Worm (Caenorhabditis elegans) whole organism, L4 larva: Measurements from ENCODE around the gene gpx-6.

Experiments used
- F37D6.2 ChIP-seq: sonication (generic microtip); optimal IDR thresholded peaks from 2 replicates; lab custom pipeline; 2016; ENCODE audit warnings: mild to moderate bottlenecking, missing genetic modification characterization, missing compliant biosample characterization
- F44E2.7 ChIP-seq: fragments of 200-800 bp; sonication (Bioruptor generic); IDR thresholded peaks from 2 replicates; pipeline ENCODE4 v2.1.2; 2022; ENCODE audit warnings: missing genetic modification characterization, missing compliant biosample characterization
- R02D3.7 ChIP-seq: fragments of 150-350 bp; sonication (generic microtip); optimal IDR thresholded peaks from 3 replicates; lab custom pipeline; 2014; ENCODE audit warnings: missing biosample characterization, missing genetic modification characterization
- T26A8.4 ChIP-seq: fragments of 200-800 bp; sonication (Bioruptor generic); IDR thresholded peaks from 2 replicates; pipeline ENCODE4 v1.3.6; 2022; ENCODE audit warnings: missing genetic modification characterization, missing compliant biosample characterization
- Y105C5A.15 ChIP-seq: fragments of 200-800 bp; sonication (Bioruptor generic); IDR thresholded peaks from 2 replicates; pipeline ENCODE4 v1.3.6; 2022; ENCODE audit warnings: missing genetic modification characterization, missing compliant biosample characterization
- ZK337.2 ChIP-seq: fragments of 200-800 bp; sonication (Bioruptor generic); IDR thresholded peaks from 2 replicates; pipeline ENCODE4 v1.3.6; 2022; ENCODE audit warnings: missing genetic modification reagents, missing genetic modification characterization, missing compliant biosample characterization
- aha-1 ChIP-seq: fragments of 150-350 bp; peaks from one replicate; lab custom pipeline; 2014; ENCODE audit warnings: missing biosample characterization, missing genetic modification characterization
- ama-1 ChIP-seq: fragments of 150-350 bp; optimal IDR thresholded peaks from 2 replicates; lab custom pipeline; 2014; ENCODE audit warnings: inconsistent platforms, mixed read lengths
- ceh-20 ChIP-seq: fragments of 200-800 bp; sonication (Bioruptor generic); IDR thresholded peaks from 2 replicates; pipeline ENCODE4 v1.3.6; 2022; ENCODE audit warnings: missing genetic modification reagents, missing genetic modification characterization, missing compliant biosample characterization
- ceh-62 ChIP-seq: sonication (generic microtip); optimal IDR thresholded peaks from 2 replicates; lab custom pipeline; 2017; ENCODE audit warnings: missing biosample characterization, missing genetic modification characterization
- ces-1 ChIP-seq: fragments of 150-350 bp; sonication (generic microtip); optimal IDR thresholded peaks from 4 replicates; lab custom pipeline; 2014; ENCODE audit warnings: missing biosample characterization, missing genetic modification reagents, missing genetic modification characterization
- ctbp-1 ChIP-seq: fragments of 200-800 bp; sonication (Bioruptor generic); IDR thresholded peaks from 2 replicates; pipeline ENCODE4 v1.3.6; 2022; ENCODE audit warnings: missing genetic modification reagents, missing genetic modification characterization, missing compliant biosample characterization
- dmd-6 ChIP-seq: fragments of 200-800 bp; sonication (Bioruptor generic); IDR thresholded peaks from 2 replicates; pipeline ENCODE4 v1.3.6; 2022; ENCODE audit warnings: missing genetic modification reagents, missing genetic modification characterization, missing compliant biosample characterization
- dve-1 ChIP-seq: sonication (generic microtip); optimal IDR thresholded peaks from 2 replicates; lab custom pipeline; 2017; ENCODE audit warnings: antibody characterized with exemption, mild to moderate bottlenecking, missing genetic modification characterization, missing compliant biosample characterization; ENCODE audit not compliant: insufficient read depth
- egl-27 ChIP-seq: sonication (generic microtip); optimal IDR thresholded peaks from 3 replicates; lab custom pipeline; 2017; ENCODE audit warnings: missing biosample characterization, missing genetic modification reagents, missing genetic modification characterization
- egl-43 ChIP-seq: fragments of 200-800 bp; sonication (Bioruptor generic); IDR thresholded peaks from 2 replicates; pipeline ENCODE4 v1.3.6; 2022; ENCODE audit warnings: missing genetic modification reagents, missing genetic modification characterization, missing compliant biosample characterization
- fkh-10 ChIP-seq: fragments of 150-350 bp; optimal IDR thresholded peaks from 2 replicates; lab custom pipeline; 2014; ENCODE audit warnings: missing biosample characterization, missing genetic modification reagents, missing genetic modification characterization
- gei-8 ChIP-seq: fragments of 200-800 bp; sonication (Bioruptor generic); optimal IDR thresholded peaks from 2 replicates; lab custom pipeline; 2018; ENCODE audit warnings: mild to moderate bottlenecking, missing genetic modification characterization, missing compliant biosample characterization
- hif-1 ChIP-seq, 2 experiments: sonication (generic microtip); optimal IDR thresholded peaks; 2 replicates each; lab custom pipeline; 2016 to 2017; ENCODE audit warnings: missing compliant biosample characterization in 2 of 2, missing genetic modification characterization in 2 of 2, missing genetic modification reagents in 2 of 2, missing genotype in 2 of 2, mild to moderate bottlenecking in 1 of 2
- hlh-11 ChIP-seq: fragments of 200-800 bp; sonication (Bioruptor generic); optimal IDR thresholded peaks from 2 replicates; lab custom pipeline; 2018; ENCODE audit warnings: mild to moderate bottlenecking, missing genetic modification characterization, missing compliant biosample characterization
- hmg-1.1 ChIP-seq: fragments of 200-800 bp; sonication (Bioruptor generic); IDR thresholded peaks from 2 replicates; pipeline ENCODE4 v1.3.6; 2022; ENCODE audit warnings: missing genetic modification reagents, missing genetic modification characterization, missing compliant biosample characterization
- jun-1 ChIP-seq: fragments of 150-350 bp; optimal IDR thresholded peaks from 2 replicates; lab custom pipeline; 2014; ENCODE audit warnings: missing biosample characterization, missing genetic modification reagents, missing genetic modification characterization
- lim-7 ChIP-seq: fragments of 200-800 bp; sonication (Bioruptor generic); IDR thresholded peaks from 2 replicates; pipeline ENCODE4 v1.3.6; 2022; ENCODE audit warnings: missing genetic modification characterization, missing compliant biosample characterization
- lin-1 ChIP-seq: fragments of 200-800 bp; sonication (Bioruptor generic); IDR thresholded peaks from 2 replicates; pipeline ENCODE4 v1.3.6; 2022; ENCODE audit warnings: missing genetic modification reagents, missing genetic modification characterization, missing compliant biosample characterization
- lin-13 ChIP-seq: fragments of 150-350 bp; optimal IDR thresholded peaks from 2 replicates; lab custom pipeline; 2014; ENCODE audit warnings: missing biosample characterization, missing genetic modification reagents, missing genetic modification characterization
- lin-38 ChIP-seq: fragments of 200-800 bp; sonication (Bioruptor generic); IDR thresholded peaks from 2 replicates; pipeline ENCODE4 v1.3.6; 2022; ENCODE audit warnings: missing genetic modification reagents, missing genetic modification characterization, missing compliant biosample characterization
- lir-3 ChIP-seq: sonication (generic microtip); optimal IDR thresholded peaks from 2 replicates; lab custom pipeline; 2016; ENCODE audit warnings: mild to moderate bottlenecking, missing genetic modification characterization, missing compliant biosample characterization
- madf-5 ChIP-seq, 2 experiments: fragments of 200-800 bp; sonication (Bioruptor generic); IDR thresholded peaks; 2 replicates each; pipeline ENCODE4 v1.3.6; 2022; ENCODE audit warnings: missing compliant biosample characterization in 2 of 2, missing genetic modification characterization in 2 of 2
- mdl-1 ChIP-seq, 2 experiments: fragments of 150-350 bp in 1 of 2; sonication (generic microtip) in 1 of 2; optimal IDR thresholded peaks; 2 replicates each; lab custom pipeline; 2014 to 2017; ENCODE audit warnings: missing biosample characterization in 2 of 2, missing genetic modification characterization in 2 of 2
- mxl-2 ChIP-seq: fragments of 200-800 bp; sonication (Bioruptor generic); conservative IDR thresholded peaks from 2 replicates; pipeline ENCODE4 v1.3.6; 2022; ENCODE audit warnings: missing genetic modification reagents, missing genetic modification characterization, missing compliant biosample characterization
- nhr-237 ChIP-seq: sonication (generic microtip); optimal IDR thresholded peaks from 2 replicates; lab custom pipeline; 2017; ENCODE audit warnings: missing biosample characterization, missing genetic modification characterization
- nhr-25 ChIP-seq: sonication (generic microtip); optimal IDR thresholded peaks from 2 replicates; lab custom pipeline; 2017; ENCODE audit warnings: missing genetic modification characterization, mild to moderate bottlenecking, missing compliant biosample characterization, antibody characterized with exemption, moderate library complexity, borderline replicate concordance; ENCODE audit not compliant: insufficient read depth
- nhr-28 ChIP-seq: fragments of 150-350 bp; optimal IDR thresholded peaks from 2 replicates; lab custom pipeline; 2014; ENCODE audit warnings: missing biosample characterization, missing genetic modification characterization
- nhr-77 ChIP-seq: fragments of 150-350 bp; optimal IDR thresholded peaks from 2 replicates; lab custom pipeline; 2014; ENCODE audit warnings: missing biosample characterization, missing genetic modification characterization
- pha-4 ChIP-seq, 2 experiments: fragments of 150-350 bp in 1 of 2; fragments of 200-800 bp in 1 of 2; sonication (Bioruptor generic) in 1 of 2; IDR thresholded peaks in 1 of 2; optimal IDR thresholded peaks in 1 of 2; 2 replicates each; pipeline versions ENCODE4 v1.3.6 to Lab custom; 2014 to 2022; ENCODE audit warnings: missing genetic modification characterization in 2 of 2, missing genetic modification reagents in 2 of 2, missing biosample characterization in 1 of 2, missing compliant biosample characterization in 1 of 2
- saeg-2 ChIP-seq: fragments of 200-800 bp; sonication (Bioruptor generic); IDR thresholded peaks from 2 replicates; pipeline ENCODE4 v1.3.6; 2022; ENCODE audit warnings: missing genetic modification reagents, missing genetic modification characterization, missing compliant biosample characterization
- sdz-12 ChIP-seq: fragments of 200-800 bp; sonication (Bioruptor generic); optimal IDR thresholded peaks from 2 replicates; lab custom pipeline; 2018; ENCODE audit warnings: mild to moderate bottlenecking, missing genetic modification characterization, missing compliant biosample characterization
- set-16 ChIP-seq: fragments of 200-800 bp; sonication (Bioruptor generic); IDR thresholded peaks from 2 replicates; pipeline ENCODE4 v1.3.6; 2022; ENCODE audit warnings: missing genetic modification reagents, missing genetic modification characterization, missing compliant biosample characterization
- spr-1 ChIP-seq: sonication (generic microtip); optimal IDR thresholded peaks from 2 replicates; lab custom pipeline; 2016; ENCODE audit warnings: mild to moderate bottlenecking, missing genetic modification characterization, missing compliant biosample characterization
- spr-3 ChIP-seq: fragments of 200-800 bp; sonication (Bioruptor generic); optimal IDR thresholded peaks from 2 replicates; lab custom pipeline; 2018; ENCODE audit warnings: mild to moderate bottlenecking, missing genetic modification characterization, missing compliant biosample characterization
- tag-97 ChIP-seq: fragments of 200-800 bp; sonication (Bioruptor generic); IDR thresholded peaks from 2 replicates; pipeline ENCODE4 v1.3.6; 2022; ENCODE audit warnings: missing genetic modification characterization, missing compliant biosample characterization
- tra-1 ChIP-seq: fragments of 200-800 bp; sonication (Bioruptor generic); IDR thresholded peaks from 2 replicates; pipeline ENCODE4 v1.3.6; 2022; ENCODE audit warnings: missing genetic modification reagents, missing genetic modification characterization, missing compliant biosample characterization
- unc-62 ChIP-seq, 3 experiments: fragments of 150-350 bp in 1 of 3; sonication (generic microtip); optimal IDR thresholded peaks in 2 of 3; peaks in 1 of 3; 1 replicate in 1 of 3; 2 replicates in 2 of 3; lab custom pipeline; 2014 to 2017; ENCODE audit warnings: missing biosample characterization in 3 of 3, missing genetic modification characterization in 3 of 3, missing genetic modification reagents in 3 of 3, missing genotype in 1 of 3
- vab-7 ChIP-seq: fragments of 200-800 bp; sonication (Bioruptor generic); IDR thresholded peaks from 2 replicates; pipeline ENCODE4 v1.3.6; 2022; ENCODE audit warnings: missing genetic modification reagents, missing genetic modification characterization, missing compliant biosample characterization
- zag-1 ChIP-seq: fragments of 150-350 bp; optimal IDR thresholded peaks from 2 replicates; lab custom pipeline; 2014; ENCODE audit warnings: missing biosample characterization, missing genetic modification characterization
- zip-2 ChIP-seq: fragments of 150-350 bp; optimal IDR thresholded peaks from 2 replicates; lab custom pipeline; 2014; ENCODE audit warnings: missing biosample characterization, missing genetic modification characterization

Gene gpx-6

DNA sequence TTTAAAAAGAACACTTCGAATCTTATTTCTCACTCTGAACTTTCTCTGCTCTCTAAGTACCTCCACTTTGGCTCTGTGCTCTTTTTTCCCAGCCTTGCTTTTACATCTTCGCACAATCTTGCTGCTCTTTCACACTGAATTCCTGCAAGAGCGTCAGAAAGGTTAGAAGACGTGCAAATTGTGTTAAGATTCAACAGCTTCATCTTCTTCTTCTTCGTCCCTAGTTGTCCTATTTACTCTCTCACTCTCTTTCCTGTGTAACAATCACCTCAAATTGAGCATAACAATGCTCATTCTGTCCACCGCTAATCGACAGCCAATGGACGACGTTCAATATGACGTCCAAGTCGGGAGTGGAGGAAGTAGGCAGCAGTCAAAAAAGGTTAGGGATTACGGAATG is 40.6 kb upstream of the gpx-6 start:
- no peak for TF ChIP-seq ceh-62
- TF ChIP-seq ZK337.2 (GFP tag; lab: Robert Waterston, UW) = no peak
- peak; percentile 94 for TF ChIP-seq fkh-10
- TF ChIP-seq ctbp-1 (GFP tag; lab: Robert Waterston, UW) = 0 out of 2 replicates have a peak, but pooled peaks have one; percentile 27
- peak; percentile 73 for TF ChIP-seq aha-1 (tag; lab: Kevin White, UChicago)

DNA sequence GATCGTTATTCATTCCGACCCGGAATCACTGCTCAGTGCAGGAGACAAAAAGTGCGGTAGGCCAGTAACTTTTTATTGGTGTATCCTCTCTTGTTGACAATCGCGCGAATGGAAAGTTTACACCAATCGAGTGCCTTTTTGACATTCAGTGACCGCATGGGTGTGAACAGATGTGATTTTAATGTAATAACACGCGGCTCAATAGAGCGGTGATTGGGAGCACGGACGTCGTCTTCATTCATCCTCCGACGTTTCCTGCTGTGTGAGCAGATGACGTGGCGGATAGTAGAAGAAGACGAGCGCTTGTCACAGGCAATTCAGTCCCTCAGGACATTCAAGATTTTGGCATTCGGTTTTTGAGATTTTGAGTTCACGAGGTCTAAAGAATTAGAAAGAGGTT is 39.4 kb upstream of the gpx-6 start:
- TF ChIP-seq R02D3.7 (tag; lab: Kevin White, UChicago) = no peak
- TF ChIP-seq T26A8.4 (GFP tag; lab: Robert Waterston, UW) = no peak
- TF ChIP-seq aha-1 (tag; lab: Kevin White, UChicago) = peak; percentile 48
- no peak for TF ChIP-seq sdz-12
- no peak for TF ChIP-seq hlh-11 (tag; lab: Kevin White, UChicago)
- no peak for TF ChIP-seq hif-1 (tag; optimal IDR thresholded peaks at IDR 0.05; lab: Kevin White, UChicago)
- peak; percentile 7 for TF ChIP-seq ces-1 (GFP tag; lab: Kevin White, UChicago)
- no peak for TF ChIP-seq gei-8 (GFP tag; lab: Kevin White, UChicago)
- TF ChIP-seq mxl-2 (GFP tag; lab: Robert Waterston, UW) = no peak
- no peak for TF ChIP-seq nhr-25
- no peak for TF ChIP-seq lin-1
- TF ChIP-seq madf-5 (GFP tag; IDR thresholded peaks at IDR 0.05; lab: Robert Waterston, UW) = no peak
- no peak for TF ChIP-seq spr-1
- peak in 1 of 2 experiments; percentile 16 for TF ChIP-seq unc-62 (GFP tag; optimal IDR thresholded peaks at IDR 0.05 in 1 of 2; lab: Kevin White, UChicago)
- TF ChIP-seq unc-62 (tag; optimal IDR thresholded peaks at IDR 0.05; lab: Kevin White, UChicago) = no peak
- no peak for TF ChIP-seq F44E2.7
- TF ChIP-seq nhr-77 (tag; lab: Kevin White, UChicago) = no peak
- TF ChIP-seq tra-1 (GFP tag; lab: Robert Waterston, UW) = no peak

DNA sequence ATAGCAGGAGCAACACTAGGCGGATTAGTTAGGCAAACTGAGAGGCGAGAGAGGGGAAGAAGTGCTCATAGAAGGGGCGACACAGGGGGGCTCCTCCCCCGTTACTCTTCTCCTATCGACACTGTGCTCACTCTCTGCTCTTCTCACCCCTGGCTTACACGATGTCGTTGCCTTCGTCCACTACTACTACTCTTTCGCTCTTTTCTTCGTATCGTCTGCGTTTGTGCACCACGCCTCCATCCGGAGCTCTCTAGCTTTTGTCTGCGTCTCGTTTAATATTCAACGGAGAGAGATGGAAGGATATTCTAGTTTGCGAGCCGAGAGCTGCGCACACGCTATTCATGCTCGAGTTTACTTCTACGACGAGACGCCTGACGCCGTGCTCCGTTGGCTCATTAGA is 38.7 kb upstream of the gpx-6 start:
- TF ChIP-seq lir-3 (tag; lab: Kevin White, UChicago) = no peak
- TF ChIP-seq lin-38 = no peak
- peak; percentile 44; the same call in 1 of the 2 replicates for TF ChIP-seq set-16 (GFP tag; lab: Robert Waterston, UW)
- no peak for TF ChIP-seq nhr-28 (tag; lab: Kevin White, UChicago)
- TF ChIP-seq unc-62 (GFP tag; optimal IDR thresholded peaks at IDR 0.05 in 1 of 2; lab: Kevin White, UChicago) = no peak
- no peak for TF ChIP-seq unc-62 (tag; optimal IDR thresholded peaks at IDR 0.05; lab: Kevin White, UChicago)
- TF ChIP-seq mdl-1 (tag; optimal IDR thresholded peaks at IDR 0.05; lab: Kevin White, UChicago) = peak in 1 of 2 experiments; percentile 12
- TF ChIP-seq F37D6.2 (tag; lab: Kevin White, UChicago) = peak; percentile 3
- no peak for TF ChIP-seq ama-1
- no peak for TF ChIP-seq spr-3 (GFP tag; lab: Kevin White, UChicago)
- peak; percentile 15; the same call in 1 of the 2 replicates for TF ChIP-seq dmd-6 (GFP tag; lab: Robert Waterston, UW)
- TF ChIP-seq saeg-2 = no peak
- TF ChIP-seq ceh-62 = no peak
- no peak for TF ChIP-seq tra-1 (GFP tag; lab: Robert Waterston, UW)
- no peak for TF ChIP-seq mxl-2 (GFP tag; lab: Robert Waterston, UW)
- no peak for TF ChIP-seq hlh-11 (tag; lab: Kevin White, UChicago)
- TF ChIP-seq ctbp-1 (GFP tag; lab: Robert Waterston, UW) = peak; percentile 35; the same call in 1 of the 2 replicates
- no peak for TF ChIP-seq Y105C5A.15 (GFP tag; lab: Robert Waterston, UW)
- TF ChIP-seq lim-7 (GFP tag; lab: Robert Waterston, UW) = no peak
- TF ChIP-seq hmg-1.1 (GFP tag; lab: Robert Waterston, UW) = peak; percentile 52
- peak; percentile 61; the same call in 1 of the 2 replicates for TF ChIP-seq egl-43 (GFP tag; lab: Robert Waterston, UW)
- TF ChIP-seq ceh-20 (GFP tag; lab: Robert Waterston, UW) = no peak
- TF ChIP-seq lin-13 (GFP tag; lab: Kevin White, UChicago) = no peak
- no peak for TF ChIP-seq egl-27
- TF ChIP-seq tag-97 (GFP tag; lab: Robert Waterston, UW) = no peak
- TF ChIP-seq nhr-237 = no peak
- TF ChIP-seq vab-7 (GFP tag; lab: Robert Waterston, UW) = no peak
- no peak for TF ChIP-seq dve-1 (tag; lab: Kevin White, UChicago)
- no peak for TF ChIP-seq R02D3.7 (tag; lab: Kevin White, UChicago)
- no peak for TF ChIP-seq jun-1 (tag; lab: Kevin White, UChicago)
- TF ChIP-seq zip-2 (tag; lab: Kevin White, UChicago) = no peak
- peak; percentile 34; the same call in 1 of the 2 replicates for TF ChIP-seq pha-4 (GFP tag; IDR thresholded peaks at IDR 0.05; lab: Robert Waterston, UW)
- no peak for TF ChIP-seq pha-4 (tag; optimal IDR thresholded peaks at IDR 0.05; lab: Kevin White, UChicago)
- no peak for TF ChIP-seq F44E2.7
- TF ChIP-seq hif-1 (tag; optimal IDR thresholded peaks at IDR 0.05; lab: Kevin White, UChicago) = no peak
- TF ChIP-seq zag-1 = no peak
